Fruit fly (Drosophila melanogaster) whole organism, prepupa: ENCODE results near the gene Sc2.
A peak's percentile ranks its signal among the peaks of the same experiment; 100 is the strongest.

Experiments
- Blimp-1 ChIP-seq: fragments of 200-800 bp; sonication (Bioruptor generic); optimal IDR thresholded peaks from 3 replicates; lab custom pipeline; 2017; ENCODE audit warnings: missing biosample characterization, missing genetic modification characterization, mild to moderate bottlenecking, moderate library complexity, missing genetic modification reagents
- CG10631 ChIP-seq: fragments of 200-800 bp; sonication (Bioruptor generic); optimal IDR thresholded peaks from 2 replicates; lab custom pipeline; 2016; ENCODE audit warnings: missing biosample characterization, missing genetic modification characterization
- CG10669 ChIP-seq: fragments of 200-800 bp; sonication (Bioruptor generic); optimal IDR thresholded peaks from 3 replicates; lab custom pipeline; 2018; ENCODE audit warnings: missing biosample characterization, mild to moderate bottlenecking, missing genetic modification characterization, moderate library complexity
- CG11294 ChIP-seq: fragments of 200-800 bp; sonication (Bioruptor generic); IDR thresholded peaks from 2 replicates; pipeline ENCODE4 v1.3.6; 2022; ENCODE audit warnings: missing biosample characterization, missing genetic modification characterization
- CG11762 ChIP-seq: fragments of 200-800 bp; sonication (Bioruptor generic); optimal IDR thresholded peaks from 3 replicates; lab custom pipeline; 2016; ENCODE audit warnings: missing biosample characterization, missing genetic modification characterization; ENCODE audit not compliant: insufficient read depth
- CG11902 ChIP-seq: fragments of 200-800 bp; sonication (Bioruptor generic); optimal IDR thresholded peaks from 3 replicates; lab custom pipeline; 2016; ENCODE audit warnings: missing biosample characterization, missing genetic modification characterization
- CG16779 ChIP-seq: fragments of 200-800 bp; sonication (Bioruptor generic); optimal IDR thresholded peaks from 3 replicates; lab custom pipeline; 2017; ENCODE audit warnings: missing biosample characterization, mild to moderate bottlenecking, missing genetic modification characterization
- CG3032 ChIP-seq: fragments of 200-800 bp; optimal IDR thresholded peaks from 2 replicates; lab custom pipeline; 2019; ENCODE audit warnings: missing biosample characterization, mild to moderate bottlenecking, missing genetic modification characterization, moderate library complexity
- CG31627 ChIP-seq: fragments of 200-800 bp; sonication (Bioruptor generic); optimal IDR thresholded peaks from 3 replicates; lab custom pipeline; 2016; ENCODE audit warnings: missing biosample characterization, missing genetic modification characterization
- CG32006 ChIP-seq: fragments of 200-800 bp; sonication (Bioruptor generic); optimal IDR thresholded peaks from 3 replicates; lab custom pipeline; 2017; ENCODE audit warnings: missing biosample characterization, mild to moderate bottlenecking, missing genetic modification characterization
- CG34406 ChIP-seq: fragments of 200-800 bp; sonication (Bioruptor generic); optimal IDR thresholded peaks from 3 replicates; lab custom pipeline; 2016; ENCODE audit warnings: missing biosample characterization, missing genetic modification characterization
- CG3919 ChIP-seq: fragments of 200-800 bp; sonication (Bioruptor generic); optimal IDR thresholded peaks from 3 replicates; lab custom pipeline; 2016; ENCODE audit warnings: missing biosample characterization, missing genetic modification characterization
- CG4318 ChIP-seq: fragments of 200-800 bp; sonication (Bioruptor generic); optimal IDR thresholded peaks from 3 replicates; lab custom pipeline; 2017; ENCODE audit warnings: missing biosample characterization, mild to moderate bottlenecking, missing genetic modification characterization
- CG6163 ChIP-seq: fragments of 200-800 bp; sonication (Bioruptor generic); IDR thresholded peaks from 3 replicates; pipeline ENCODE4 v1.3.6; 2022; ENCODE audit warnings: missing biosample characterization, missing genetic modification characterization
- CG6276 ChIP-seq: fragments of 200-800 bp; sonication (Bioruptor generic); optimal IDR thresholded peaks from 2 replicates; lab custom pipeline; 2017; ENCODE audit warnings: missing biosample characterization, mild to moderate bottlenecking, missing genetic modification characterization
- CG6792 ChIP-seq: fragments of 200-800 bp; sonication (Bioruptor generic); optimal IDR thresholded peaks from 3 replicates; lab custom pipeline; 2016; ENCODE audit warnings: missing biosample characterization, missing genetic modification characterization
- CG6808 ChIP-seq: fragments of 200-800 bp; sonication (Bioruptor generic); optimal IDR thresholded peaks from 3 replicates; lab custom pipeline; 2017; ENCODE audit warnings: missing biosample characterization, missing genetic modification characterization, mild to moderate bottlenecking, moderate library complexity, missing genetic modification reagents
- CG6854 ChIP-seq: fragments of 200-800 bp; sonication (Bioruptor generic); optimal IDR thresholded peaks from 2 replicates; lab custom pipeline; 2017; ENCODE audit warnings: missing biosample characterization, mild to moderate bottlenecking, missing genetic modification characterization
- CG7368 ChIP-seq: fragments of 200-800 bp; sonication (Bioruptor generic); optimal IDR thresholded peaks from 3 replicates; lab custom pipeline; 2016; ENCODE audit warnings: missing biosample characterization, missing genetic modification characterization
- CG8319 ChIP-seq: fragments of 200-800 bp; sonication (Bioruptor generic); optimal IDR thresholded peaks from 3 replicates; lab custom pipeline; 2016; ENCODE audit warnings: missing biosample characterization, missing genetic modification characterization
- CG8632 ChIP-seq: fragments of 200-800 bp; sonication (Bioruptor generic); optimal IDR thresholded peaks from 3 replicates; lab custom pipeline; 2016; ENCODE audit warnings: missing biosample characterization, missing genetic modification characterization
- CG9139 ChIP-seq: fragments of 200-800 bp; sonication (Bioruptor generic); optimal IDR thresholded peaks from 3 replicates; lab custom pipeline; 2017; ENCODE audit warnings: missing biosample characterization, mild to moderate bottlenecking, missing genetic modification characterization
- Eip75B ChIP-seq: fragments of 200-800 bp; sonication (Bioruptor generic); optimal IDR thresholded peaks from 3 replicates; lab custom pipeline; 2016; ENCODE audit warnings: missing biosample characterization, missing genetic modification characterization
- Eip93F ChIP-seq: fragments of 200-800 bp; sonication (Bioruptor generic); optimal IDR thresholded peaks from 2 replicates; lab custom pipeline; 2016; ENCODE audit warnings: missing biosample characterization, mild to moderate bottlenecking, missing genetic modification characterization
- Ets21C ChIP-seq: fragments of 200-800 bp; sonication (Bioruptor generic); optimal IDR thresholded peaks from 3 replicates; lab custom pipeline; 2016; ENCODE audit warnings: missing biosample characterization, missing genetic modification characterization
- Ets96B ChIP-seq: fragments of 200-800 bp; optimal IDR thresholded peaks from 2 replicates; lab custom pipeline; 2019; ENCODE audit warnings: missing biosample characterization, mild to moderate bottlenecking, missing genetic modification characterization, moderate library complexity
- Gug ChIP-seq: fragments of 200-800 bp; sonication (Bioruptor generic); IDR thresholded peaks from 2 replicates; pipeline ENCODE4 v1.3.6; 2022; ENCODE audit warnings: missing biosample characterization, missing genetic modification characterization
- Hr38 ChIP-seq: sonication (Bioruptor generic); optimal IDR thresholded peaks from 2 replicates; lab custom pipeline; 2016; ENCODE audit warnings: missing biosample characterization, missing genetic modification characterization
- Hr39 ChIP-seq: fragments of 200-800 bp; sonication (Bioruptor generic); optimal IDR thresholded peaks from 2 replicates; lab custom pipeline; 2016; ENCODE audit warnings: missing biosample characterization, missing genetic modification characterization
- Hr4 ChIP-seq: fragments of 200-800 bp; sonication (Bioruptor generic); optimal IDR thresholded peaks from 3 replicates; lab custom pipeline; 2016; ENCODE audit warnings: missing biosample characterization, missing genetic modification characterization
- Lpt ChIP-seq: fragments of 200-800 bp; sonication (Bioruptor generic); optimal IDR thresholded peaks from 3 replicates; lab custom pipeline; 2016; ENCODE audit warnings: missing biosample characterization, missing genetic modification characterization
- OdsH ChIP-seq: fragments of 200-800 bp; sonication (Bioruptor generic); optimal IDR thresholded peaks from 3 replicates; lab custom pipeline; 2016; ENCODE audit warnings: missing biosample characterization, missing genetic modification characterization
- Smox ChIP-seq: fragments of 200-800 bp; sonication (Bioruptor generic); optimal IDR thresholded peaks from 3 replicates; lab custom pipeline; 2016; ENCODE audit warnings: missing biosample characterization, missing genetic modification characterization
- Sox102F ChIP-seq: fragments of 200-800 bp; sonication (Bioruptor generic); optimal IDR thresholded peaks from 2 replicates; lab custom pipeline; 2016; ENCODE audit warnings: missing biosample characterization, mild to moderate bottlenecking, missing genetic modification characterization
- Sox14 ChIP-seq: fragments of 200-800 bp; sonication (Bioruptor generic); optimal IDR thresholded peaks from 3 replicates; lab custom pipeline; 2016; ENCODE audit warnings: missing biosample characterization, missing genetic modification characterization
- Sox15 ChIP-seq: fragments of 200-800 bp; sonication (Bioruptor generic); optimal IDR thresholded peaks from 3 replicates; lab custom pipeline; 2016; ENCODE audit warnings: missing biosample characterization, missing genetic modification characterization
- acj6 ChIP-seq: fragments of 200-800 bp; sonication (Bioruptor generic); optimal IDR thresholded peaks from 3 replicates; lab custom pipeline; 2016; ENCODE audit warnings: missing biosample characterization, missing genetic modification characterization
- cyc ChIP-seq: fragments of 200-800 bp; sonication (Bioruptor generic); optimal IDR thresholded peaks from 3 replicates; lab custom pipeline; 2016; ENCODE audit warnings: missing biosample characterization, missing genetic modification characterization
- dac ChIP-seq: fragments of 200-800 bp; sonication (Bioruptor generic); optimal IDR thresholded peaks from 2 replicates; lab custom pipeline; 2017; ENCODE audit warnings: missing biosample characterization, mild to moderate bottlenecking, missing genetic modification characterization
- dsx ChIP-seq: fragments of 200-800 bp; optimal IDR thresholded peaks from 3 replicates; lab custom pipeline; 2019; ENCODE audit warnings: missing biosample characterization, mild to moderate bottlenecking, missing genetic modification characterization, moderate library complexity; ENCODE audit not compliant: poor library complexity, severe bottlenecking
- eg ChIP-seq: fragments of 200-800 bp; sonication (Bioruptor generic); IDR thresholded peaks from 3 replicates; pipeline ENCODE4 v1.3.6; 2022; ENCODE audit warnings: missing biosample characterization, missing genetic modification characterization
- esn ChIP-seq: fragments of 200-800 bp; sonication (Bioruptor generic); optimal IDR thresholded peaks from 2 replicates; lab custom pipeline; 2016; ENCODE audit warnings: missing biosample characterization, mild to moderate bottlenecking, missing genetic modification characterization, moderate library complexity
- fd59A ChIP-seq: fragments of 200-800 bp; sonication (Bioruptor generic); optimal IDR thresholded peaks from 2 replicates; lab custom pipeline; 2017; ENCODE audit warnings: missing biosample characterization, mild to moderate bottlenecking, missing genetic modification characterization, missing genetic modification reagents
- fkh ChIP-seq: fragments of 200-800 bp; sonication (Bioruptor generic); optimal IDR thresholded peaks from 3 replicates; lab custom pipeline; 2017; ENCODE audit warnings: missing biosample characterization, mild to moderate bottlenecking, missing genetic modification characterization, moderate library complexity
- lz ChIP-seq: fragments of 200-800 bp; sonication (Bioruptor generic); optimal IDR thresholded peaks from 3 replicates; lab custom pipeline; 2016; ENCODE audit warnings: missing biosample characterization, missing genetic modification characterization
- net ChIP-seq: fragments of 200-800 bp; sonication (Bioruptor generic); optimal IDR thresholded peaks from 3 replicates; lab custom pipeline; 2016; ENCODE audit warnings: missing biosample characterization, missing genetic modification characterization
- pdm3 ChIP-seq: fragments of 200-800 bp; sonication (Bioruptor generic); optimal IDR thresholded peaks from 3 replicates; lab custom pipeline; 2016; ENCODE audit warnings: missing biosample characterization, missing genetic modification characterization
- salr ChIP-seq, 2 experiments: fragments of 200-800 bp; sonication (Bioruptor generic); optimal IDR thresholded peaks; 3 replicates each; lab custom pipeline; 2016 to 2018; ENCODE audit warnings: missing biosample characterization in 2 of 2, missing genetic modification characterization in 2 of 2, mild to moderate bottlenecking in 1 of 2
- spab ChIP-seq: fragments of 200-800 bp; sonication (Bioruptor generic); optimal IDR thresholded peaks from 2 replicates; lab custom pipeline; 2017; ENCODE audit warnings: missing biosample characterization, mild to moderate bottlenecking, missing genetic modification characterization, missing genetic modification reagents
- ss ChIP-seq, 2 experiments: fragments of 200-800 bp; sonication (Bioruptor generic); optimal IDR thresholded peaks; 2 replicates in 1 of 2; 3 replicates in 1 of 2; lab custom pipeline; 2017 to 2018; ENCODE audit warnings: mild to moderate bottlenecking in 2 of 2, missing biosample characterization in 2 of 2, missing genetic modification characterization in 2 of 2, moderate library complexity in 1 of 2
- svp ChIP-seq: fragments of 200-800 bp; sonication (Bioruptor generic); peaks from one replicate; lab custom pipeline; 2016; ENCODE audit warnings: missing biosample characterization, missing genetic modification characterization
- topi ChIP-seq: fragments of 200-800 bp; sonication (Bioruptor generic); optimal IDR thresholded peaks from 3 replicates; lab custom pipeline; 2016; ENCODE audit warnings: missing biosample characterization, missing genetic modification characterization

Gene Sc2

dm6 chr3L:3952468-3952867, 49.2 kb downstream of the Sc2 start, which contains the start of gene CG14984:
Gene CG14984, minus strand, starts transcription at chr3L:3952550.
- TF ChIP-seq dsx = peak; percentile 60
- peak; percentile 73 for TF ChIP-seq fd59A
- peak; percentile 89 for TF ChIP-seq CG6808
- peak; percentile 82 for TF ChIP-seq CG31627 (GFP tag; lab: Kevin White, UChicago)
- TF ChIP-seq Blimp-1 (GFP tag; lab: Kevin White, UChicago) = peak; percentile 53
- TF ChIP-seq CG10631 (GFP tag; lab: Kevin White, UChicago) = peak; percentile 71
- TF ChIP-seq CG32006 = peak; percentile 71
- peak; percentile 37 for TF ChIP-seq CG4318 (GFP tag; lab: Kevin White, UChicago)
- peak; percentile 91 for TF ChIP-seq CG6163 (GFP tag; lab: Robert Waterston, UW)
- peak; percentile 81 for TF ChIP-seq CG9139
- TF ChIP-seq CG8632 (GFP tag; lab: Kevin White, UChicago) = peak; percentile 78
- TF ChIP-seq Eip93F (GFP tag; lab: Kevin White, UChicago) = no peak
- peak; percentile 77 for TF ChIP-seq CG34406 (GFP tag; lab: Kevin White, UChicago)
- peak; percentile 90 for TF ChIP-seq CG3919 (GFP tag; lab: Kevin White, UChicago)
- peak; percentile 71 to 81 for TF ChIP-seq salr (GFP tag; optimal IDR thresholded peaks at IDR 0.05; lab: Kevin White, UChicago)
- TF ChIP-seq Ets21C = peak; percentile 67
- TF ChIP-seq Hr38 (GFP tag; lab: Kevin White, UChicago) = no peak
- peak; percentile 88 for TF ChIP-seq Ets96B (tag; lab: Kevin White, UChicago)
- peak; percentile 73 for TF ChIP-seq Smox (GFP tag; lab: Kevin White, UChicago)
- no peak for TF ChIP-seq CG6854 (GFP tag; lab: Kevin White, UChicago)
- TF ChIP-seq ss (GFP tag; optimal IDR thresholded peaks at IDR 0.05; lab: Kevin White, UChicago) = peak; percentile 66 to 74
- TF ChIP-seq Sox14 (GFP tag; lab: Kevin White, UChicago) = peak; percentile 82
- peak; percentile 85 for TF ChIP-seq spab (GFP tag; lab: Kevin White, UChicago)
- TF ChIP-seq CG8319 (GFP tag; lab: Kevin White, UChicago) = peak; percentile 85
- no peak for TF ChIP-seq Lpt (GFP tag; lab: Kevin White, UChicago)
- peak; percentile 70 for TF ChIP-seq net (GFP tag; lab: Kevin White, UChicago)
- TF ChIP-seq cyc = peak; percentile 88
- TF ChIP-seq CG3032 (tag; lab: Kevin White, UChicago) = peak; percentile 89
- peak; percentile 84 for TF ChIP-seq acj6 (GFP tag; lab: Kevin White, UChicago)
- TF ChIP-seq Sox102F (GFP tag; lab: Kevin White, UChicago) = peak; percentile 68
- TF ChIP-seq dac (GFP tag; lab: Kevin White, UChicago) = no peak
- TF ChIP-seq Sox15 (GFP tag; lab: Kevin White, UChicago) = peak; percentile 65
- TF ChIP-seq fkh (GFP tag; lab: Kevin White, UChicago) = no peak
- peak; percentile 84 for TF ChIP-seq CG7368
- peak; percentile 90 for TF ChIP-seq CG10669 (GFP tag; lab: Kevin White, UChicago)
- TF ChIP-seq CG11294 (GFP tag; lab: Robert Waterston, UW) = peak; percentile 55; the same call in 1 of the 2 replicates
- peak; percentile 81 for TF ChIP-seq OdsH (GFP tag; lab: Kevin White, UChicago)
- peak; percentile 81 for TF ChIP-seq eg
- no peak for TF ChIP-seq CG16779
- TF ChIP-seq Hr4 = peak; percentile 59
- peak; percentile 78 for TF ChIP-seq esn (GFP tag; lab: Kevin White, UChicago)
- peak; percentile 88 for TF ChIP-seq topi (GFP tag; lab: Kevin White, UChicago)
- peak; percentile 81 for TF ChIP-seq Eip75B (GFP tag; lab: Kevin White, UChicago)
- TF ChIP-seq CG11902 (GFP tag; lab: Kevin White, UChicago) = peak; percentile 86
- TF ChIP-seq Gug = peak; percentile 72
- TF ChIP-seq CG6792 = peak; percentile 80
- TF ChIP-seq svp (GFP tag; lab: Kevin White, UChicago) = peak; percentile 91
- TF ChIP-seq pdm3 = peak; percentile 77
- peak; percentile 75 for TF ChIP-seq Hr39 (GFP tag; lab: Kevin White, UChicago)
- TF ChIP-seq CG11762 (GFP tag; lab: Kevin White, UChicago) = peak; percentile 76
- peak; percentile 76 for TF ChIP-seq lz
- TF ChIP-seq CG6276 (GFP tag; lab: Kevin White, UChicago) = peak; percentile 61
